Worm (Caenorhabditis elegans) whole organism, L1 larva: ENCODE data around the gene F12F6.7.
A peak's percentile ranks its signal among the peaks of the same experiment; 100 is the strongest.

Source experiments
- C04F5.9 ChIP-seq: sonication (generic microtip); optimal IDR thresholded peaks from 2 replicates; lab custom pipeline; 2016; ENCODE audit warnings: missing genetic modification characterization, missing compliant biosample characterization
- C34B4.2 ChIP-seq: sonication (generic microtip); optimal IDR thresholded peaks from 2 replicates; lab custom pipeline; 2017; ENCODE audit warnings: mild to moderate bottlenecking, missing genetic modification characterization, missing compliant biosample characterization
- F16B12.6 ChIP-seq: fragments of 150-350 bp; optimal IDR thresholded peaks from 2 replicates; lab custom pipeline; 2014; ENCODE audit warnings: missing biosample characterization, missing genetic modification characterization
- Y116A8C.19 ChIP-seq: sonication (generic microtip); optimal IDR thresholded peaks from 2 replicates; lab custom pipeline; 2016; ENCODE audit warnings: missing compliant biosample characterization, missing genetic modification characterization, borderline replicate concordance
- aha-1 ChIP-seq: fragments of 150-350 bp; optimal IDR thresholded peaks from 2 replicates; lab custom pipeline; 2014; ENCODE audit warnings: missing biosample characterization, missing genetic modification characterization
- alr-1 ChIP-seq: fragments of 200-800 bp; sonication (Bioruptor generic); optimal IDR thresholded peaks from 2 replicates; lab custom pipeline; 2018; ENCODE audit warnings: borderline replicate concordance, mild to moderate bottlenecking, missing genetic modification characterization, missing compliant biosample characterization
- ama-1 ChIP-seq: fragments of 150-350 bp; optimal IDR thresholded peaks from 2 replicates; lab custom pipeline; 2014
- blmp-1 ChIP-seq: fragments of 150-350 bp; optimal IDR thresholded peaks from 2 replicates; lab custom pipeline; 2014; ENCODE audit warnings: missing biosample characterization, missing genetic modification characterization
- ceh-82 ChIP-seq, 3 experiments: fragments of 150-350 bp in 1 of 3; sonication (generic microtip) in 2 of 3; optimal IDR thresholded peaks; 2 replicates each; lab custom pipeline; 2014 to 2017; ENCODE audit warnings: missing biosample characterization in 3 of 3, missing genetic modification characterization in 3 of 3
- ceh-88 ChIP-seq: fragments of 200-800 bp; sonication (Bioruptor generic); IDR thresholded peaks from 2 replicates; pipeline ENCODE4 v1.3.6; 2022; ENCODE audit warnings: missing genetic modification characterization, missing compliant biosample characterization
- ceh-90 ChIP-seq: sonication (generic microtip); optimal IDR thresholded peaks from 2 replicates; lab custom pipeline; 2016; ENCODE audit warnings: missing genetic modification characterization, missing compliant biosample characterization
- ces-1 ChIP-seq: fragments of 150-350 bp; optimal IDR thresholded peaks from 2 replicates; lab custom pipeline; 2014; ENCODE audit warnings: missing biosample characterization, missing genetic modification reagents, missing genetic modification characterization
- egl-13 ChIP-seq: sonication (generic microtip); optimal IDR thresholded peaks from 2 replicates; lab custom pipeline; 2016; ENCODE audit warnings: missing genotype, missing genetic modification reagents, missing genetic modification characterization, missing compliant biosample characterization
- egl-27 ChIP-seq, 2 experiments: fragments of 150-350 bp in 1 of 2; sonication (generic microtip); optimal IDR thresholded peaks; 3 replicates each; lab custom pipeline; 2017 to 2018; ENCODE audit warnings: missing biosample characterization in 2 of 2, missing genetic modification characterization in 2 of 2, missing genetic modification reagents in 2 of 2
- elt-3 ChIP-seq, 6 experiments: fragments of 150-350 bp in 1 of 6; sonication (generic microtip); optimal IDR thresholded peaks; 2 replicates each; lab custom pipeline; 2017 to 2018; ENCODE audit warnings: missing biosample characterization in 6 of 6, missing genetic modification characterization in 6 of 6, inconsistent platforms in 1 of 6
- ets-5 ChIP-seq: fragments of 200-800 bp; sonication (Bioruptor generic); IDR thresholded peaks from 2 replicates; pipeline ENCODE4 v1.3.6; 2022; ENCODE audit warnings: missing genetic modification characterization, missing compliant biosample characterization
- fkh-10 ChIP-seq: sonication (generic microtip); optimal IDR thresholded peaks from 2 replicates; lab custom pipeline; 2017; ENCODE audit warnings: missing biosample characterization, missing genetic modification reagents, missing genetic modification characterization
- fkh-8 ChIP-seq: sonication (generic microtip); optimal IDR thresholded peaks from 2 replicates; lab custom pipeline; 2016; ENCODE audit warnings: mild to moderate bottlenecking, missing genetic modification characterization, missing compliant biosample characterization
- fos-1 ChIP-seq: fragments of 150-350 bp; optimal IDR thresholded peaks from 2 replicates; lab custom pipeline; 2014; ENCODE audit warnings: missing biosample characterization, missing genetic modification characterization
- hlh-4 ChIP-seq: sonication (generic microtip); optimal IDR thresholded peaks from 2 replicates; lab custom pipeline; 2016; ENCODE audit warnings: mild to moderate bottlenecking, missing genetic modification characterization, missing compliant biosample characterization
- hpl-2 ChIP-seq: fragments of 150-350 bp; optimal IDR thresholded peaks from 2 replicates; lab custom pipeline; 2014; ENCODE audit warnings: missing biosample characterization, missing genetic modification reagents, missing genetic modification characterization
- irx-1 ChIP-seq: sonication (generic microtip); optimal IDR thresholded peaks from 2 replicates; lab custom pipeline; 2016; ENCODE audit warnings: missing genetic modification characterization, missing compliant biosample characterization
- lin-13 ChIP-seq: fragments of 150-350 bp; optimal IDR thresholded peaks from 2 replicates; lab custom pipeline; 2014; ENCODE audit warnings: missing biosample characterization, missing genetic modification reagents, missing genetic modification characterization
- lin-35 ChIP-seq, 2 experiments: fragments of 150-350 bp; optimal IDR thresholded peaks; 2 replicates each; lab custom pipeline; 2014; ENCODE audit warnings: missing biosample characterization in 2 of 2, missing genetic modification characterization in 2 of 2, missing genetic modification reagents in 2 of 2
- lin-39 ChIP-seq: fragments of 150-350 bp; optimal IDR thresholded peaks from 2 replicates; lab custom pipeline; 2014; ENCODE audit warnings: missing biosample characterization, missing genetic modification reagents, missing genetic modification characterization
- mab-9 ChIP-seq: fragments of 200-800 bp; sonication (Bioruptor generic); IDR thresholded peaks from 2 replicates; pipeline ENCODE4 v1.3.6; 2022; ENCODE audit warnings: missing genetic modification reagents, missing genetic modification characterization, missing compliant biosample characterization
- mdl-1 ChIP-seq, 2 experiments: fragments of 150-350 bp; optimal IDR thresholded peaks; 2 replicates each; lab custom pipeline; 2014 to 2017; ENCODE audit warnings: missing biosample characterization in 2 of 2, missing genetic modification characterization in 2 of 2, inconsistent platforms in 1 of 2
- mep-1 ChIP-seq: fragments of 150-350 bp; optimal IDR thresholded peaks from 2 replicates; lab custom pipeline; 2014; ENCODE audit warnings: missing biosample characterization, missing genetic modification characterization
- nhr-19 ChIP-seq: fragments of 200-800 bp; sonication (Bioruptor generic); conservative IDR thresholded peaks from 2 replicates; pipeline ENCODE4 v1.3.6; 2022; ENCODE audit warnings: missing genetic modification characterization, missing compliant biosample characterization
- nhr-20 ChIP-seq: sonication (generic microtip); optimal IDR thresholded peaks from 2 replicates; lab custom pipeline; 2016; ENCODE audit warnings: mild to moderate bottlenecking, missing genetic modification characterization, missing compliant biosample characterization
- nhr-28 ChIP-seq: fragments of 150-350 bp; optimal IDR thresholded peaks from 2 replicates; lab custom pipeline; 2014; ENCODE audit warnings: missing biosample characterization, missing genetic modification characterization
- nhr-47 ChIP-seq: sonication (generic microtip); optimal IDR thresholded peaks from 2 replicates; lab custom pipeline; 2016; ENCODE audit warnings: mild to moderate bottlenecking, missing genetic modification characterization, moderate library complexity, missing compliant biosample characterization
- nhr-71 ChIP-seq: sonication (generic microtip); optimal IDR thresholded peaks from 2 replicates; lab custom pipeline; 2016; ENCODE audit warnings: mild to moderate bottlenecking, missing genetic modification characterization, moderate library complexity, missing compliant biosample characterization
- nhr-77 ChIP-seq: fragments of 150-350 bp; optimal IDR thresholded peaks from 2 replicates; lab custom pipeline; 2014; ENCODE audit warnings: missing biosample characterization, missing genetic modification characterization
- pqm-1 ChIP-seq: sonication (generic microtip); optimal IDR thresholded peaks from 3 replicates; lab custom pipeline; 2017; ENCODE audit warnings: missing biosample characterization, missing genetic modification characterization
- rnt-1 ChIP-seq: sonication (generic microtip); optimal IDR thresholded peaks from 2 replicates; lab custom pipeline; 2016; ENCODE audit warnings: mild to moderate bottlenecking, missing genetic modification characterization, moderate library complexity, missing compliant biosample characterization
- snpc-4 ChIP-seq: fragments of 150-350 bp; optimal IDR thresholded peaks from 2 replicates; lab custom pipeline; 2014; ENCODE audit warnings: missing biosample characterization, missing genetic modification characterization
- sox-4 ChIP-seq: sonication (generic microtip); optimal IDR thresholded peaks from 2 replicates; lab custom pipeline; 2016; ENCODE audit warnings: missing genetic modification characterization, missing compliant biosample characterization
- tlp-1 ChIP-seq: fragments of 150-350 bp; optimal IDR thresholded peaks from 2 replicates; lab custom pipeline; 2014; ENCODE audit warnings: missing biosample characterization, missing genetic modification characterization
- unc-30 ChIP-seq: sonication (generic microtip); optimal IDR thresholded peaks from 2 replicates; lab custom pipeline; 2017; ENCODE audit warnings: missing biosample characterization, missing genetic modification characterization
- unc-62 ChIP-seq: fragments of 150-350 bp; optimal IDR thresholded peaks from 2 replicates; lab custom pipeline; 2014; ENCODE audit warnings: missing biosample characterization, missing genetic modification reagents, missing genetic modification characterization
- unc-98 ChIP-seq: fragments of 200-800 bp; sonication (Bioruptor generic); IDR thresholded peaks from 2 replicates; pipeline ENCODE4 v1.3.6; 2022; ENCODE audit warnings: missing genetic modification characterization, missing compliant biosample characterization
- xbp-1 ChIP-seq: sonication (generic microtip); optimal IDR thresholded peaks from 2 replicates; lab custom pipeline; 2016; ENCODE audit warnings: missing genetic modification characterization, missing compliant biosample characterization
- ztf-11 ChIP-seq, 2 experiments: sonication (generic microtip); optimal IDR thresholded peaks; 2 replicates each; lab custom pipeline; 2016 to 2017; ENCODE audit warnings: missing genetic modification characterization in 2 of 2, missing biosample characterization in 1 of 2, missing compliant biosample characterization in 1 of 2
- ztf-4 ChIP-seq: fragments of 150-350 bp; optimal IDR thresholded peaks from 2 replicates; lab custom pipeline; 2014; ENCODE audit warnings: missing biosample characterization, missing genetic modification characterization

Gene F12F6.7

ce11 chrIV:11601721-11602405, 40.2 kb upstream of the F12F6.7 start (continued):
- no peak for TF ChIP-seq ces-1
- no peak for TF ChIP-seq C34B4.2 (tag; lab: Kevin White, UChicago)

- TF ChIP-seq nhr-19 (GFP tag; lab: Robert Waterston, UW) (no peak), rnt-1 (peak; percentile 3), blmp-1 (tag; lab: Kevin White, UChicago) (peak; percentile 27), ets-5 (GFP tag; lab: Robert Waterston, UW) (no peak)
These were observed 38.1 kb upstream of the F12F6.7 start for ce11 chrIV:11599717-11600116.

- no peak for TF ChIP-seq lin-13 (GFP tag; lab: Kevin White, UChicago)
These were observed 35.4 kb upstream of the F12F6.7 start for ce11 chrIV:11597079-11597478.

ce11 chrIV:11594191-11594673, 32.6 kb upstream of the F12F6.7 start, which contains the start of gene mig-38:
Gene mig-38, plus strand, starts transcription at chrIV:11594244.
- TF ChIP-seq unc-62 (GFP tag; lab: Kevin White, UChicago) (no peak), fkh-8 (tag; lab: Kevin White, UChicago) (peak; percentile 62), snpc-4 (tag; lab: Kevin White, UChicago) (no peak), tlp-1 (no peak), nhr-71 (peak; percentile 70), ama-1 (peak; percentile 93), pqm-1 (tag; lab: Kevin White, UChicago) (no peak), F16B12.6 (tag; lab: Kevin White, UChicago) (no peak), fkh-10 (GFP tag; lab: Kevin White, UChicago) (peak; percentile 51), ceh-90 (tag; lab: Kevin White, UChicago) (no peak), lin-39 (no peak), irx-1 (no peak), ztf-11 (tag; optimal IDR thresholded peaks at IDR 0.05; lab: Kevin White, UChicago) (peak in 1 of 2 experiments; percentile 14), elt-3 (tag; optimal IDR thresholded peaks at IDR 0.05; lab: Kevin White, UChicago) (no peak), unc-98 (GFP tag; lab: Robert Waterston, UW) (no peak), ceh-88 (GFP tag; lab: Robert Waterston, UW) (no peak), blmp-1 (tag; lab: Kevin White, UChicago) (peak; percentile 32), ztf-4 (tag; lab: Kevin White, UChicago) (no peak), hpl-2 (no peak), nhr-20 (tag; lab: Kevin White, UChicago) (peak; percentile 70), lin-35 (GFP tag; optimal IDR thresholded peaks at IDR 0.05; lab: Kevin White, UChicago) (peak; percentile 37 to 46), nhr-28 (no peak), mep-1 (tag; lab: Kevin White, UChicago) (peak; percentile 46), lin-13 (GFP tag; lab: Kevin White, UChicago) (no peak), C04F5.9 (tag; lab: Kevin White, UChicago) (peak; percentile 32), egl-27 (tag; optimal IDR thresholded peaks at IDR 0.05; lab: Kevin White, UChicago) (no peak), aha-1 (tag; lab: Kevin White, UChicago) (no peak), sox-4 (peak; percentile 2), alr-1 (no peak), nhr-47 (tag; lab: Kevin White, UChicago) (peak; percentile 72), egl-13 (tag; lab: Kevin White, UChicago) (peak; percentile 63), nhr-77 (peak; percentile 28), mab-9 (GFP tag; lab: Robert Waterston, UW) (0 out of 2 replicates have a peak, but pooled peaks have one; percentile 11), unc-30 (tag; lab: Kevin White, UChicago) (no peak), hlh-4 (tag; lab: Kevin White, UChicago) (no peak), xbp-1 (tag; lab: Kevin White, UChicago) (peak; percentile 6), Y116A8C.19 (tag; lab: Kevin White, UChicago) (no peak), ceh-82 (tag; optimal IDR thresholded peaks at IDR 0.05; lab: Kevin White, UChicago) (peak; percentile 8 to 63 (median 33)), mdl-1 (tag; optimal IDR thresholded peaks at IDR 0.05; lab: Kevin White, UChicago) (peak in 1 of 2 experiments; percentile 43), rnt-1 (peak; percentile 39), nhr-19 (GFP tag; lab: Robert Waterston, UW) (peak; percentile 18; the same call in 1 of the 2 replicates), fos-1 (tag; lab: Kevin White, UChicago) (no peak)
